Worm (Caenorhabditis elegans) whole organism, early embryonic: ENCODE data around the gene Y34F4.3.
A peak's percentile ranks its signal among the peaks of the same experiment; 100 is the strongest.

Experiments used
- B0310.2 ChIP-seq: sonication (generic microtip); optimal IDR thresholded peaks from 2 replicates; lab custom pipeline; 2016; ENCODE audit warnings: mild to moderate bottlenecking, missing genetic modification characterization, missing compliant biosample characterization
- F13C5.2 ChIP-seq: sonication (generic microtip); optimal IDR thresholded peaks from 2 replicates; lab custom pipeline; 2017; ENCODE audit warnings: mild to moderate bottlenecking, missing genetic modification characterization, inconsistent platforms, missing compliant biosample characterization
- aly-1 ChIP-seq: sonication (generic microtip); optimal IDR thresholded peaks from 2 replicates; lab custom pipeline; 2016; ENCODE audit warnings: missing genetic modification characterization, missing compliant biosample characterization
- ama-1 ChIP-seq: fragments of 150-350 bp; optimal IDR thresholded peaks from 2 replicates; lab custom pipeline; 2014
- ceh-13 ChIP-seq: fragments of 200-800 bp; sonication (Bioruptor generic); optimal IDR thresholded peaks from 2 replicates; lab custom pipeline; 2018; ENCODE audit warnings: mild to moderate bottlenecking, missing genetic modification characterization, missing compliant biosample characterization
- ceh-36 ChIP-seq: sonication (generic microtip); optimal IDR thresholded peaks from 2 replicates; lab custom pipeline; 2016; ENCODE audit warnings: missing genetic modification characterization, inconsistent platforms, missing compliant biosample characterization
- ets-7 ChIP-seq: sonication (generic microtip); optimal IDR thresholded peaks from 2 replicates; lab custom pipeline; 2016; ENCODE audit warnings: missing genotype, missing genetic modification characterization, missing compliant biosample characterization
- flt-1 ChIP-seq: fragments of 200-800 bp; sonication (Bioruptor generic); IDR thresholded peaks from 2 replicates; pipeline ENCODE4 v1.3.6; 2022; ENCODE audit warnings: missing genetic modification characterization, missing compliant biosample characterization
- hmbx-1 ChIP-seq: sonication (generic microtip); optimal IDR thresholded peaks from 2 replicates; lab custom pipeline; 2016; ENCODE audit warnings: mild to moderate bottlenecking, missing genetic modification characterization, missing compliant biosample characterization
- hmg-4 ChIP-seq: fragments of 200-800 bp; sonication (Bioruptor generic); optimal IDR thresholded peaks from 2 replicates; lab custom pipeline; 2018; ENCODE audit warnings: mild to moderate bottlenecking, missing genetic modification characterization, missing compliant biosample characterization
- hnd-1 ChIP-seq: sonication (generic microtip); optimal IDR thresholded peaks from 2 replicates; lab custom pipeline; 2016; ENCODE audit warnings: missing genetic modification characterization, missing compliant biosample characterization
- pes-1 ChIP-seq: fragments of 200-800 bp; sonication (Bioruptor generic); IDR thresholded peaks from 2 replicates; pipeline ENCODE4 v1.3.6; 2022; ENCODE audit warnings: missing genetic modification reagents, missing genetic modification characterization, missing compliant biosample characterization
- scrt-1 ChIP-seq: fragments of 200-800 bp; sonication (Bioruptor generic); IDR thresholded peaks from 2 replicates; pipeline ENCODE4 v1.3.6; 2022; ENCODE audit warnings: missing genetic modification characterization, missing compliant biosample characterization
- sea-1 ChIP-seq: fragments of 200-800 bp; sonication (Bioruptor generic); conservative IDR thresholded peaks from 2 replicates; pipeline ENCODE4 v1.3.6; 2022; ENCODE audit warnings: missing genetic modification characterization, missing compliant biosample characterization
- tbx-11 ChIP-seq: fragments of 200-800 bp; sonication (Bioruptor generic); IDR thresholded peaks from 2 replicates; pipeline ENCODE4 v1.3.6; 2022; ENCODE audit warnings: missing genetic modification characterization, missing compliant biosample characterization
- tbx-37 ChIP-seq: fragments of 200-800 bp; sonication (Bioruptor generic); conservative IDR thresholded peaks from 2 replicates; pipeline ENCODE4 v1.3.6; 2022; ENCODE audit warnings: missing genetic modification reagents, missing genetic modification characterization, missing compliant biosample characterization
- tra-4 ChIP-seq: sonication (generic microtip); optimal IDR thresholded peaks from 2 replicates; lab custom pipeline; 2017; ENCODE audit warnings: missing genetic modification characterization, missing compliant biosample characterization

Y34F4.3 gene

DNA sequence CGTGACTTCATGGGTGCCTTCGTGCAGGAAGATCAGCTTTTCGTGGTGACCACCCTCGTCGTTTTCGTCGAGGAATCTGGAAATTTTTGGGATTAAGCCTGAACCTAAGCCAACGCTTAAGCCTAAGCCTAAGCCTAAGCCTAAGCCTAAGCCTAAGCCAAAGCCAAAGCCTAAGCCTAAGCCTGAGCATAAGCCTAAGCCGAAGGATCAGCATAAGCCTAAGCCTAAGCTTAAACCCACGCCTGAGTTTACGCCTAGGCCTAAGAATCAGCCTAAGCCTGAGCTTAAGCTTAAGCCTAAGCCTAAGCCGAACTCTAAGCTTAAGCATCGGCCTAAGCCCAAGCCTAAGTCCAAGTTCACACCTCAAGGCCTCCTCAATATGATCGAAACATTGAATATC, 36.3 kb upstream of the Y34F4.3 start:
- TF ChIP-seq hmbx-1, result no peak
- peak; percentile 90 for TF ChIP-seq ceh-36 (tag; lab: Kevin White, UChicago)
- TF ChIP-seq F13C5.2, result no peak

DNA sequence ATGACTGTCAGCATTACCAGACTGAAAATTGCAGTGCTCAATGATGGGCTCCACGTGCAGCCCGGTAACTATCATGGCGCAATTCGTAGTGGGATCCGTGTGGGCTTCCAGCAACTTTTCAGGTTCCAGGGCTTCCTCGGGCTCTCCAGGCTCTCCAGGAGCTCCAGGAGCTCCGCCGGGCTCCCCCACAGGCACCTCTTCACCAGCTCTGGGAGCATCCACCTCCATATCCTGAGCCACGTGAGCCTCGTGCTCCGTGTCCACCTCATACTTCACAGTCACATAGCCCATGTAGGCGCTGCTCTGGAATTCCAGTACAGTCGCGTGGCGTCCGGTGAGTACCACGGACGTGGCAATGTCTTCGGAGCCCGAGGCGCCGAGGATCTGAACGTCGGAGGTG, 35.9 kb upstream of the Y34F4.3 start:
- TF ChIP-seq B0310.2 (tag; lab: Kevin White, UChicago) (no peak), ama-1 (lab: Kevin White, UChicago) (no peak), sea-1 (GFP tag; lab: Robert Waterston, UW) (no peak), F13C5.2 (no peak), hmg-4 (GFP tag; lab: Kevin White, UChicago) (no peak), ceh-13 (GFP tag; lab: Kevin White, UChicago) (no peak), flt-1 (GFP tag; lab: Robert Waterston, UW) (no peak), hmbx-1 (no peak), aly-1 (no peak), tbx-11 (GFP tag; lab: Robert Waterston, UW) (no peak), hnd-1 (tag; lab: Kevin White, UChicago) (no peak), ceh-36 (tag; lab: Kevin White, UChicago) (no peak), pes-1 (no peak), ets-7 (tag; lab: Kevin White, UChicago) (no peak)

DNA sequence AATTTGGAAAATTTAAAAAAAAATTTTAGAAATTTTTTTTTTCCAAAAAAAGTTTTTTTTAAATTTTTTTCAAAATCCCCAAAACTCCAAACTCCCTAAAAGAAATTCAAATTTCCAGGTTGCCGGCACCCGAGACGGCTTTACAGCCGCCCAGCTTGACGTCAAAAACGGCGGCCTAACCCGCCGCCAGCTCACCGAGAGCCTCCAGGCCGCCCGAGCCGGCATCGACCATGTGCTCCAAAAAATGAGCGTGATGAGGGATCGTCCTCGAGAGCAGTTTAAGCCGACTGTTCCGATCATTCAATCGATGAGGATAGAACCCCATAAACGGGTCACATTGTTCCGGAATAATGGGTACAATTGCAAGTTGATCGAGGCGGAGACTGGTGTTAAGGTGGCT, 27.8 kb upstream of the Y34F4.3 start:
- TF ChIP-seq ceh-13 (GFP tag; lab: Kevin White, UChicago) (no peak), tbx-37 (GFP tag; lab: Robert Waterston, UW) (no peak), tbx-11 (GFP tag; lab: Robert Waterston, UW) (no peak), tra-4 (tag; lab: Kevin White, UChicago) (no peak), ets-7 (tag; lab: Kevin White, UChicago) (no peak)

DNA sequence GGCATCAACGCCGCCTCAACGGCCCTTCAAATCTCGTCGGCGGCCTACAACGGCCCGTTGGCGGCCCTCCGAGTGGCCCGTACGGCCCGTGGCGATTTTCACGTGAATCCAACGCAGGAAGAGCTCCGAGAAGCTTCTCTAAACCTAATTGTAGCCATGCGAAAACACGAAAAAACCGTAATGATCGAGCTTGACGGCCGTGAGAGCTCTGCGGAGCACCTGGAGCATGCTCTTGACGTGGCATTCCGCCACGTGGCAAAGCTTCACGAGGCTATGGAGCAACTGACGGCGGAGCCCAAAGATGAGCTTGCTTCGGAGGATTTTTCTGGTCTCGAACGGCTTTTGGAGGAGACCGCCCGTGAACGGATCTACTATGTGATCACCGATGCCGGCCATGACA, 24.1 kb upstream of the Y34F4.3 start:
- no peak for TF ChIP-seq tbx-11 (GFP tag; lab: Robert Waterston, UW)
- no peak for TF ChIP-seq pes-1
- TF ChIP-seq flt-1 (GFP tag; lab: Robert Waterston, UW), result no peak
- no peak for TF ChIP-seq tbx-37 (GFP tag; lab: Robert Waterston, UW)
- no peak for TF ChIP-seq ceh-36 (tag; lab: Kevin White, UChicago)
- no peak for TF ChIP-seq ets-7 (tag; lab: Kevin White, UChicago)
- TF ChIP-seq sea-1 (GFP tag; lab: Robert Waterston, UW), result no peak
- TF ChIP-seq B0310.2 (tag; lab: Kevin White, UChicago), result no peak
- TF ChIP-seq aly-1, result no peak
- no peak for TF ChIP-seq scrt-1 (GFP tag; lab: Robert Waterston, UW)
- no peak for TF ChIP-seq hmbx-1
- TF ChIP-seq hmg-4 (GFP tag; lab: Kevin White, UChicago), result no peak
- no peak for TF ChIP-seq ama-1 (lab: Kevin White, UChicago)
- TF ChIP-seq hnd-1 (tag; lab: Kevin White, UChicago), result no peak
- no peak for TF ChIP-seq F13C5.2
- TF ChIP-seq ceh-13 (GFP tag; lab: Kevin White, UChicago), result no peak
- no peak for TF ChIP-seq tra-4 (tag; lab: Kevin White, UChicago)

DNA sequence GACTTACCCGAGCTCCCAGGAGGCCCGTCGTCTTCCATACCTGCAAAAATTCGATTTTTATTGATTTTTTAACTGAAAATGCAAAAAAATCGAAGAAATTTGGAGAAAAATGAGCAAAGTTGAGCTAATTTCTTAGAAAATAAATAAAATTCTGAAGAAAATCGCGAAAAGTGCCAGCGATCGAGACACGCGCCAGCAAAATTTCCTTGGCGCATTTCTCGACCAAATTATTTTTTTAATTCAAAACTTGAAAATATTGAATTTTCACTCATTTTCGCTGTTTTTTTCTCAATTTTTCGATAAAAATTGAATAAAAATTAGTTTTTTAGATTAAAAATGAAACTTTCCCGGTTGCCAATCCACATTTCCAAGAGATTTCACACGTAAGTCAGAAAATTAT, 21.2 kb upstream of the Y34F4.3 start, which contains the start of the genes chin-1 and BE0003N10.1:
chin-1 (minus strand) TSS at position 40 of the 400 bp plus-strand sequence.
BE0003N10.1 (plus strand) TSS at position 320 of the 400 bp plus-strand sequence.
- TF ChIP-seq sea-1 (GFP tag; lab: Robert Waterston, UW), result no peak
- TF ChIP-seq F13C5.2, result peak; percentile 22
- TF ChIP-seq aly-1, result no peak
- no peak for TF ChIP-seq ama-1 (lab: Kevin White, UChicago)

DNA sequence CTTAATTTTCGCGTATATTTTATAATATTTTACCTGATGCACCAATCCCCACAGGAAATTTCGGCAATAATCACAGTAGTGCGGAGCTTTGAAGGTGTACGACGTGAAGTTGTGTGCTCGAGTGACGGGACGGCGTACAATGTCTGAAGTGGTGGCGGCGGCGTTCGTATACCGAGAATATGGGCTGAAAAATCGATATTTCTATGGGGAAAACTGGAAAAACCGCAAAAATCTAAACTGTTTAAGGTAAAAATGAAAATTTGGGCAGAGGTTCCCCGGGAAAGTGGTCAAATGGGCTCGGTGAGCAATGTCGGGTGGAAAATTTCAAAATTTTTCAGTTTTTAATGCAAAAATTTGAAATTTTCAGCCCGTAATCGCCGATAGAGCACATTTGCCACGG, 18.9 kb upstream of the Y34F4.3 start:
- TF ChIP-seq ceh-36 (tag; lab: Kevin White, UChicago) (no peak), ceh-13 (GFP tag; lab: Kevin White, UChicago) (no peak), hnd-1 (tag; lab: Kevin White, UChicago) (no peak), tbx-37 (GFP tag; lab: Robert Waterston, UW) (no peak), scrt-1 (GFP tag; lab: Robert Waterston, UW) (no peak)

DNA sequence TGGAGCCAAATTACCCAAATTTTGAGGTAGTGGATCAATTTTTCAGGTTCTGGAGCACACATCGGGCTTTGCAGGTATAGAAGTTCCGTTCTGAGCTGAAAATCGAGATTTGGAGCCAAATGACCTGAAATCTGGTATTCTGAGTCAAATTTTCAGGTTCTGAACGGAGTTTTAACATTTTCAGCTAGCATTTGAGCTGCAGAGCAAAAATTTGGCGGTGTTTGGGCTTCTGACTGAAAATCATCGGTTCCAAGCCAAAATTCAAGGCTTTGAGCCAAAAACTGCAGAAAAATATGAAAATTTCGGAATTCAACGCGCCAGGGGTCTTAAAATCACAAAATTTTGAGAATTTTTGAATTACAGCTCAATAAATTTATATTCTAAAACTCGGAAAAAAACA, 15.0 kb upstream of the Y34F4.3 start, which contains the start of the genes clc-26 and E_BE45912.2:
clc-26 (minus strand) TSS at position 101 of the 400 bp plus-strand sequence.
E_BE45912.2 (minus strand) TSS at position 139 of the 400 bp plus-strand sequence.
- TF ChIP-seq sea-1 (GFP tag; lab: Robert Waterston, UW), result no peak
- no peak for TF ChIP-seq flt-1 (GFP tag; lab: Robert Waterston, UW)

DNA sequence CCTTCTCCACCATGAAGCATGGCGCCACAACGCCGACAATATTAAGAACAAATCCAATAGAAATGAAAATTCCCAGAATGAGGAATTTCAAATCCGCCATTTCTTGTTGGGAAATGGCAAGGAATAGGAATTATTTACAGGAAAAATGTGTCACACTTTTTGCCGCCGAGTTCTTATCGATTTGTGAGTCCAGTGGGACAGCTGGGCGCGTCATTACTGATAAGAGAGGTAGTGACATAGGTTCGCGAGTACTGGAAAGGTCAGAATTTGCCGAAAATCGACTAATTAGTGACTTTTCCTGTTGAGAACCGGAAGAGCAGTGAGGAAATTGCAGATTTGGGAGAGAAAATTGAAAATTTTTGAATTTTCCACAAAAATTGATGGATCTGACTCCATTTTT, 12.3 kb upstream of the Y34F4.3 start:
- TF ChIP-seq tra-4 (tag; lab: Kevin White, UChicago), result no peak
- no peak for TF ChIP-seq ceh-36 (tag; lab: Kevin White, UChicago)
- TF ChIP-seq sea-1 (GFP tag; lab: Robert Waterston, UW), result no peak
- no peak for TF ChIP-seq flt-1 (GFP tag; lab: Robert Waterston, UW)
- TF ChIP-seq scrt-1 (GFP tag; lab: Robert Waterston, UW), result no peak
- TF ChIP-seq hmg-4 (GFP tag; lab: Kevin White, UChicago), result no peak
- TF ChIP-seq hnd-1 (tag; lab: Kevin White, UChicago), result no peak
- no peak for TF ChIP-seq pes-1
- no peak for TF ChIP-seq F13C5.2
- TF ChIP-seq tbx-37 (GFP tag; lab: Robert Waterston, UW), result no peak
- TF ChIP-seq aly-1, result no peak
- TF ChIP-seq tbx-11 (GFP tag; lab: Robert Waterston, UW), result no peak
- no peak for TF ChIP-seq ets-7 (tag; lab: Kevin White, UChicago)
